Worm (Caenorhabditis elegans): ENCODE results near the gene Y49E10.10.

ce11 chrIII:12373807-12374266, 21.4 kb upstream of the Y49E10.10 start, which contains the start of gene glrx-5:
- TF ChIP-seq ama-1 (optimal IDR thresholded peaks at IDR 0.05): no peak
- TF ChIP-seq tbx-11 (GFP tag; IDR thresholded peaks at IDR 0.05): no peak
- no peak for TF ChIP-seq scrt-1 (GFP tag; IDR thresholded peaks at IDR 0.05)
- TF ChIP-seq flt-1 (GFP tag; IDR thresholded peaks at IDR 0.05): no peak
- TF ChIP-seq sea-1 (GFP tag; conservative IDR thresholded peaks at IDR 0.05): no peak
- no peak for TF ChIP-seq ets-7 (tag; optimal IDR thresholded peaks at IDR 0.05)
- TF ChIP-seq hnd-1 (tag; optimal IDR thresholded peaks at IDR 0.05): no peak
- no peak for TF ChIP-seq tra-4 (tag; optimal IDR thresholded peaks at IDR 0.05)
